In the genomic region with DNA sequence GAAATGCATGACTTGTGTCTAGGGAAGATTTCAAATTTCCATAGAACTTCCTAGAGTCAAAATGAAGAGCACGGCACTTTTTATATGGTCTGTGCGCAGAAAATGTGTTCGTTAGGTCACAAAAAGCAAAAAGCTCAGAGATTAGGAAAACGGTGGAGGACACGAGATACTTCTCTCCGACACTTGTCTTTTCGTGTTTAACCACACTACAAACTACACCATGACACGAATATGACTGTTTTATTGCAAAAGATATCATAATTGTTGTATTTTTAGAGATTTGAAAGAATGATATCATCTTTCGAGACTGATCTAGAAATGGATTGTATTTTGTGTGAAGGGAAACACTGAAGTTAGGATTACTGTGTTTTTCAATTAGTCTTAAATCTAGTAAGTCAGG, we compare ENCODE assay signal across 3 worm cellular contexts.
TF ChIP-seq lines count a peak whose summit lies in the region.

No protein-coding gene starts in this region.

TF ChIP-seq in whole organism, L1 larva, 84 proteins besides CTCF, POLR2A, EP300 and RAD21:
- no peak for TF ChIP-seq unc-62 (GFP tag; optimal IDR thresholded peaks at IDR 0.05; lab: Kevin White, UChicago)
- peak; percentile 25 for TF ChIP-seq nhr-85 (tag; lab: Kevin White, UChicago)
- TF ChIP-seq nhr-20 (tag; optimal IDR thresholded peaks at IDR 0.05; lab: Kevin White, UChicago), result peak; percentile 18

TF ChIP-seq in whole organism, L3 larva, 47 proteins besides CTCF, POLR2A, EP300 and RAD21:
- TF ChIP-seq aly-2 (tag; optimal IDR thresholded peaks at IDR 0.05; lab: Kevin White, UChicago) (no peak), elt-1 (tag; optimal IDR thresholded peaks at IDR 0.05; lab: Kevin White, UChicago) (no peak), elt-2 (tag; optimal IDR thresholded peaks at IDR 0.05; lab: Kevin White, UChicago) (no peak), fkh-2 (tag; optimal IDR thresholded peaks at IDR 0.05; lab: Kevin White, UChicago) (no peak), nhr-25 (tag; optimal IDR thresholded peaks at IDR 0.05; lab: Kevin White, UChicago) (peak; percentile 1), ZK546.5 (tag; optimal IDR thresholded peaks at IDR 0.05; lab: Kevin White, UChicago) (no peak), ztf-11 (tag; optimal IDR thresholded peaks at IDR 0.05; lab: Kevin White, UChicago) (no peak), mml-1 (tag; optimal IDR thresholded peaks at IDR 0.05; lab: Kevin White, UChicago) (no peak), nhr-43 (tag; optimal IDR thresholded peaks at IDR 0.05; lab: Kevin White, UChicago; ENCODE audit: poor library complexity, severe bottlenecking) (peak; percentile 31), ama-1 (optimal IDR thresholded peaks at IDR 0.05; lab: Kevin White, UChicago) (no peak)

TF ChIP-seq in whole organism, L4 larva, 104 proteins besides CTCF, POLR2A, EP300 and RAD21:
- TF ChIP-seq snpc-4 (tag; optimal IDR thresholded peaks at IDR 0.05; lab: Kevin White, UChicago), result no peak
- peak; percentile 99 for TF ChIP-seq nhr-28 (tag; optimal IDR thresholded peaks at IDR 0.05; lab: Kevin White, UChicago)

Comparison
In these comparisons a context has a peak if more than half of its experiments do, and no peak if none do; other contexts are left out.
1. Of the 29 proteins assayed by ChIP-seq in both whole organism, L4 larva and whole organism, L1 larva: peak only in whole organism, L4 larva: nhr-28; only in whole organism, L1 larva: none; in both: none; in neither: 28.